Fruit fly (Drosophila melanogaster) whole organism, embryonic: ENCODE measurements around the gene Acn.

Experiments
- Bteb2 ChIP-seq: fragments of 200-800 bp; sonication (Bioruptor generic); optimal IDR thresholded peaks from 2 replicates; lab custom pipeline; 2016; ENCODE audit warnings: missing biosample characterization, missing genetic modification characterization
- CG10274 ChIP-seq: fragments of 200-800 bp; sonication (Bioruptor generic); optimal IDR thresholded peaks from 3 replicates; lab custom pipeline; 2017; ENCODE audit warnings: missing biosample characterization, mild to moderate bottlenecking, missing genetic modification characterization
- CG10366 ChIP-seq: fragments of 200-800 bp; sonication (Bioruptor generic); IDR thresholded peaks from 2 replicates; pipeline ENCODE4 v1.3.6; 2022; ENCODE audit warnings: missing biosample characterization, missing genetic modification characterization
- CG11504 ChIP-seq: fragments of 200-800 bp; sonication (Bioruptor generic); optimal IDR thresholded peaks from 3 replicates; lab custom pipeline; 2019; ENCODE audit warnings: missing biosample characterization, mild to moderate bottlenecking, missing genetic modification characterization, moderate library complexity
- CG12155 ChIP-seq: fragments of 200-800 bp; sonication (Bioruptor generic); optimal IDR thresholded peaks from 3 replicates; lab custom pipeline; 2016; ENCODE audit warnings: missing biosample characterization, missing genetic modification characterization
- CG13123 ChIP-seq: fragments of 200-800 bp; sonication (Bioruptor generic); optimal IDR thresholded peaks from 2 replicates; lab custom pipeline; 2016; ENCODE audit warnings: missing biosample characterization, missing genetic modification characterization
- CG14014 ChIP-seq: fragments of 200-800 bp; sonication (Bioruptor generic); IDR thresholded peaks from 2 replicates; pipeline ENCODE4 v1.3.6; 2022; ENCODE audit warnings: missing biosample characterization, missing genetic modification characterization
- CG14710 ChIP-seq: fragments of 200-800 bp; sonication (Bioruptor generic); optimal IDR thresholded peaks from 3 replicates; lab custom pipeline; 2019; ENCODE audit warnings: missing biosample characterization, mild to moderate bottlenecking, missing genetic modification characterization, moderate library complexity
- CG1647 ChIP-seq: fragments of 200-800 bp; sonication (Bioruptor generic); optimal IDR thresholded peaks from 3 replicates; lab custom pipeline; 2016; ENCODE audit warnings: missing biosample characterization, missing genetic modification characterization
- CG17385 ChIP-seq: fragments of 200-800 bp; sonication (Bioruptor generic); optimal IDR thresholded peaks from 3 replicates; lab custom pipeline; 2018; ENCODE audit warnings: missing biosample characterization, mild to moderate bottlenecking, missing genetic modification characterization
- CG1792 ChIP-seq: fragments of 200-800 bp; sonication (Bioruptor generic); optimal IDR thresholded peaks from 2 replicates; lab custom pipeline; 2016; ENCODE audit warnings: missing biosample characterization, missing genetic modification characterization
- CG18011 ChIP-seq: fragments of 200-800 bp; sonication (Bioruptor generic); optimal IDR thresholded peaks from 2 replicates; lab custom pipeline; 2017; ENCODE audit warnings: missing biosample characterization, missing genetic modification characterization, mild to moderate bottlenecking, moderate library complexity, missing genotype
- CG33213 ChIP-seq: fragments of 200-800 bp; sonication (Bioruptor generic); optimal IDR thresholded peaks from 3 replicates; lab custom pipeline; 2016; ENCODE audit warnings: missing biosample characterization, missing genetic modification characterization
- CG6254 ChIP-seq: fragments of 200-800 bp; sonication (Bioruptor generic); optimal IDR thresholded peaks from 3 replicates; lab custom pipeline; 2017; ENCODE audit warnings: mild to moderate bottlenecking, missing biosample characterization, missing genetic modification reagents, missing genetic modification characterization
- CG7271 ChIP-seq: fragments of 200-800 bp; sonication (Bioruptor generic); optimal IDR thresholded peaks from 2 replicates; lab custom pipeline; 2018; ENCODE audit warnings: missing biosample characterization, mild to moderate bottlenecking, missing genetic modification characterization, moderate library complexity
- CG8290 ChIP-seq, 3 experiments: fragments of 200-800 bp; sonication (Bioruptor generic); optimal IDR thresholded peaks; 2 replicates each; lab custom pipeline; 2016 to 2019; ENCODE audit warnings: missing biosample characterization in 3 of 3, missing genetic modification characterization in 3 of 3, mild to moderate bottlenecking in 2 of 3, moderate library complexity in 1 of 3
- Dad ChIP-seq: fragments of 200-800 bp; sonication (Bioruptor generic); optimal IDR thresholded peaks from 3 replicates; lab custom pipeline; 2016; ENCODE audit warnings: missing biosample characterization, missing genetic modification characterization
- Dfd ChIP-seq, 2 experiments: fragments of >200 bp; optimal IDR thresholded peaks; 2 replicates each; lab custom pipeline; 2017; ENCODE audit warnings: missing biosample characterization in 2 of 2, missing genetic modification characterization in 2 of 2
- ERR ChIP-seq: fragments of 200-800 bp; sonication (Bioruptor generic); optimal IDR thresholded peaks from 2 replicates; lab custom pipeline; 2016; ENCODE audit warnings: missing biosample characterization, missing genetic modification characterization
- Gsc ChIP-seq: fragments of 200-800 bp; sonication (Bioruptor generic); IDR thresholded peaks from 2 replicates; pipeline ENCODE4 v1.3.6; 2022; ENCODE audit warnings: missing biosample characterization, missing genetic modification characterization
- H15 ChIP-seq: fragments of 200-800 bp; sonication (Bioruptor generic); IDR thresholded peaks from 3 replicates; pipeline ENCODE4 v1.3.6; 2022; ENCODE audit warnings: missing biosample characterization, missing genetic modification characterization
- Hand ChIP-seq: fragments of 200-800 bp; sonication (Bioruptor generic); optimal IDR thresholded peaks from 2 replicates; lab custom pipeline; 2017; ENCODE audit warnings: mild to moderate bottlenecking, missing biosample characterization, missing genetic modification reagents, missing genetic modification characterization
- Optix ChIP-seq: fragments of 200-800 bp; sonication (Bioruptor generic); IDR thresholded peaks from 3 replicates; pipeline ENCODE4 v1.3.6; 2022; ENCODE audit warnings: missing biosample characterization, missing genetic modification characterization
- Sox100B ChIP-seq: fragments of 200-800 bp; sonication (Bioruptor generic); optimal IDR thresholded peaks from 3 replicates; lab custom pipeline; 2018; ENCODE audit warnings: missing biosample characterization, mild to moderate bottlenecking, missing genetic modification characterization
- Xrp1 ChIP-seq: fragments of 200-800 bp; sonication (Bioruptor generic); IDR thresholded peaks from 2 replicates; pipeline ENCODE4 v1.3.6; 2022; ENCODE audit warnings: missing biosample characterization, missing genetic modification characterization
- ab ChIP-seq: fragments of 200-800 bp; sonication (Bioruptor generic); optimal IDR thresholded peaks from 2 replicates; lab custom pipeline; 2016; ENCODE audit warnings: missing biosample characterization, missing genetic modification characterization
- abd-A ChIP-seq: fragments of 200-800 bp; sonication (Bioruptor generic); optimal IDR thresholded peaks from 3 replicates; lab custom pipeline; 2019; ENCODE audit warnings: missing biosample characterization, mild to moderate bottlenecking, missing genetic modification characterization, moderate library complexity
- ap ChIP-seq: fragments of 200-800 bp; sonication (Bioruptor generic); IDR thresholded peaks from 2 replicates; pipeline ENCODE4 v1.3.6; 2022; ENCODE audit warnings: missing biosample characterization, missing genetic modification characterization
- bab2 ChIP-seq: fragments of 200-800 bp; sonication (Bioruptor generic); optimal IDR thresholded peaks from 2 replicates; lab custom pipeline; 2016; ENCODE audit warnings: missing biosample characterization, missing genetic modification characterization
- chn ChIP-seq: fragments of 200-800 bp; sonication (Bioruptor generic); optimal IDR thresholded peaks from 2 replicates; lab custom pipeline; 2016; ENCODE audit warnings: missing biosample characterization, missing genetic modification characterization
- disco-r ChIP-seq: fragments of 200-800 bp; sonication (Bioruptor generic); optimal IDR thresholded peaks from 2 replicates; lab custom pipeline; 2016; ENCODE audit warnings: missing biosample characterization, missing genetic modification characterization
- gcm ChIP-seq: fragments of 200-800 bp; sonication (Bioruptor generic); optimal IDR thresholded peaks from 2 replicates; lab custom pipeline; 2019; ENCODE audit warnings: missing biosample characterization, mild to moderate bottlenecking, missing genetic modification characterization, moderate library complexity
- grau ChIP-seq: fragments of 200-800 bp; optimal IDR thresholded peaks from 3 replicates; lab custom pipeline; 2019; ENCODE audit warnings: missing biosample characterization, mild to moderate bottlenecking, missing genetic modification characterization, moderate library complexity
- h ChIP-seq: fragments of >200 bp; optimal IDR thresholded peaks from 2 replicates; lab custom pipeline; 2017
- hbn ChIP-seq: fragments of 200-800 bp; sonication (Bioruptor generic); IDR thresholded peaks from 2 replicates; pipeline ENCODE4 v1.3.6; 2022; ENCODE audit warnings: missing biosample characterization, missing genetic modification characterization; ENCODE audit not compliant: partially characterized antibody
- hkb ChIP-seq, 2 experiments: fragments of 200-800 bp in 1 of 2; fragments of >200 bp in 1 of 2; sonication (Bioruptor generic) in 1 of 2; IDR thresholded peaks in 1 of 2; optimal IDR thresholded peaks in 1 of 2; 2 replicates each; pipeline versions ENCODE4 v1.3.6 to Lab custom; 2017 to 2022; ENCODE audit warnings: missing biosample characterization in 1 of 2, missing genetic modification characterization in 1 of 2
- insv ChIP-seq, 2 experiments: fragments of 200-800 bp; sonication (Bioruptor generic); optimal IDR thresholded peaks; 3 replicates each; lab custom pipeline; 2016 to 2018; ENCODE audit warnings: missing biosample characterization in 2 of 2, missing genetic modification characterization in 2 of 2
- p53 ChIP-seq: fragments of 200-800 bp; sonication (Bioruptor generic); optimal IDR thresholded peaks from 2 replicates; lab custom pipeline; 2016; ENCODE audit warnings: missing biosample characterization, missing genetic modification characterization
- pb ChIP-seq: fragments of 200-800 bp; sonication (Bioruptor generic); optimal IDR thresholded peaks from 3 replicates; lab custom pipeline; 2016; ENCODE audit warnings: missing biosample characterization, missing genetic modification characterization
- pum ChIP-seq: fragments of 200-800 bp; sonication (Bioruptor generic); optimal IDR thresholded peaks from 2 replicates; lab custom pipeline; 2016; ENCODE audit warnings: missing biosample characterization, missing genetic modification characterization
- ranshi ChIP-seq: fragments of 200-800 bp; sonication (Bioruptor generic); IDR thresholded peaks from 2 replicates; pipeline ENCODE4 v1.3.6; 2022; ENCODE audit warnings: missing biosample characterization, missing genetic modification characterization
- repo ChIP-seq: fragments of 200-800 bp; sonication (Bioruptor generic); optimal IDR thresholded peaks from 2 replicates; lab custom pipeline; 2016; ENCODE audit warnings: missing biosample characterization, missing genetic modification characterization
- row ChIP-seq: fragments of 200-800 bp; sonication (Bioruptor generic); IDR thresholded peaks from 3 replicates; pipeline ENCODE4 v1.3.6; 2022; ENCODE audit warnings: missing biosample characterization, missing genetic modification characterization
- sc ChIP-seq, 3 experiments: fragments of >200 bp in 2 of 3; fragments of 200-800 bp in 1 of 3; sonication (Bioruptor generic) in 1 of 3; optimal IDR thresholded peaks; 2 replicates in 2 of 3; 3 replicates in 1 of 3; lab custom pipeline; 2017; ENCODE audit warnings: mild to moderate bottlenecking in 1 of 3, missing biosample characterization in 1 of 3, missing genetic modification characterization in 1 of 3, missing genetic modification reagents in 1 of 3
- sim ChIP-seq: fragments of 200-800 bp; sonication (Bioruptor generic); IDR thresholded peaks from 2 replicates; pipeline ENCODE4 v1.3.6; 2022; ENCODE audit warnings: missing biosample characterization, missing genetic modification characterization
- slbo ChIP-seq: fragments of 200-800 bp; sonication (Bioruptor generic); IDR thresholded peaks from 2 replicates; pipeline ENCODE4 v1.3.6; 2022; ENCODE audit warnings: missing biosample characterization, missing genetic modification characterization
- sna ChIP-seq: fragments of 200-800 bp; sonication (Bioruptor generic); IDR thresholded peaks from 2 replicates; pipeline ENCODE4 v1.3.6; 2022; ENCODE audit warnings: missing biosample characterization, missing genetic modification characterization; ENCODE audit not compliant: partially characterized antibody
- tup ChIP-seq: fragments of 200-800 bp; sonication (Bioruptor generic); optimal IDR thresholded peaks from 2 replicates; lab custom pipeline; 2016; ENCODE audit warnings: missing biosample characterization, mild to moderate bottlenecking, missing genetic modification characterization, moderate library complexity
- vnd ChIP-seq: fragments of 200-800 bp; sonication (Bioruptor generic); IDR thresholded peaks from 3 replicates; pipeline ENCODE4 v1.3.6; 2022; ENCODE audit warnings: missing biosample characterization, missing genetic modification characterization; ENCODE audit not compliant: partially characterized antibody
- zfh2 ChIP-seq: fragments of 200-800 bp; sonication (Bioruptor generic); optimal IDR thresholded peaks from 2 replicates; lab custom pipeline; 2016; ENCODE audit warnings: missing biosample characterization, missing genetic modification characterization

The Acn gene

DNA sequence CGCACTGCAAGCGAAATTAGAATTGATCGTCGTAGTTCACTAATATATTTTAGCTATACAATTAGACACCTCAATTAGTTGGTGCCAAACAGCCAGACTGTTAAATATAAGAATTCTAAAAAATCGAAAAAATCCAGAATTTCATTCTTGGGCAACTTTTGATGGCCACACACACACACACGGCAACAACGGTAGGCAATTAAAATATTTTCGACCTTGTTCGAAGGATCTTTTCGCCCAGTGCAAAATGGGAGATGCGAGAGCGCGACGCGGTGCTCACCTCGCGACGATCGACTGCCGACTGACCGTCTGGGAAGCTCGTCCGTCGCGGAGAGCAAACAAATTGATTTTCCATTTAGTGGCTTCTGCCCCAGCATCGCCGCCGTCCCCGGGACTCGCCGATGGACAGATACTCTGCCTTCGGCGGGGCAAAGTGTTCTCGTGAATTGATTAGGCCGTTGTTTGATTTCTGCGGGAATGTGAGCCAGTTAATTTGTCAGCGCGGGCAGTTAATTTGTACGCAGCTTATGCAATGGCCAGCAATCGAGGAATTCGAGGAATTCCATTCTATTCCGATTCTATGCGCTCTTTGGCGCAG, 24.5 kb downstream of the Acn start, which contains the start of gene CG10702 (continued):
- TF ChIP-seq hkb (optimal IDR thresholded peaks at IDR 0.05; lab: Kevin White, UChicago) (no peak), hkb (GFP tag; IDR thresholded peaks at IDR 0.05; lab: Robert Waterston, UW) (no peak), CG17385 (GFP tag; lab: Kevin White, UChicago) (no peak), Hand (GFP tag; lab: Kevin White, UChicago) (no peak), Sox100B (GFP tag; lab: Kevin White, UChicago) (no peak), CG11504 (peak; percentile 42), bab2 (GFP tag; lab: Kevin White, UChicago) (no peak), CG7271 (tag; lab: Kevin White, UChicago) (no peak), p53 (GFP tag; lab: Kevin White, UChicago) (no peak), CG14014 (GFP tag; lab: Robert Waterston, UW) (no peak), tup (GFP tag; lab: Kevin White, UChicago) (no peak), ap (no peak), CG14710 (tag; lab: Kevin White, UChicago) (no peak), Dad (GFP tag; lab: Kevin White, UChicago) (no peak), hbn (no peak), pb (GFP tag; lab: Kevin White, UChicago) (no peak), zfh2 (GFP tag; lab: Kevin White, UChicago) (peak; percentile 31), sna (GFP tag; lab: Robert Waterston, UW) (no peak), h (no peak), chn (no peak), Gsc (GFP tag; lab: Robert Waterston, UW) (no peak), vnd (GFP tag; lab: Robert Waterston, UW) (no peak), CG18011 (GFP tag; lab: Kevin White, UChicago) (no peak), CG10274 (GFP tag; lab: Kevin White, UChicago) (no peak), Optix (GFP tag; lab: Robert Waterston, UW) (no peak), H15 (no peak), Bteb2 (GFP tag; lab: Kevin White, UChicago) (no peak), ab (GFP tag; lab: Kevin White, UChicago) (no peak), CG6254 (GFP tag; lab: Kevin White, UChicago) (no peak), repo (no peak), CG1792 (peak; percentile 5), CG1647 (GFP tag; lab: Kevin White, UChicago) (no peak), sc (optimal IDR thresholded peaks at IDR 0.05; lab: Kevin White, UChicago) (no peak), sc (GFP tag; optimal IDR thresholded peaks at IDR 0.05; lab: Kevin White, UChicago) (no peak), ERR (GFP tag; lab: Kevin White, UChicago) (no peak), pum (no peak), row (GFP tag; lab: Robert Waterston, UW) (peak; percentile 34; the same call in 1 of the 3 replicates), Dfd (GFP tag; optimal IDR thresholded peaks at IDR 0.05; lab: Kevin White, UChicago) (no peak), insv (GFP tag; optimal IDR thresholded peaks at IDR 0.05; lab: Kevin White, UChicago) (no peak), sim (no peak), CG8290 (GFP tag; optimal IDR thresholded peaks at IDR 0.05; lab: Kevin White, UChicago) (no peak), CG8290 (tag; optimal IDR thresholded peaks at IDR 0.05; lab: Kevin White, UChicago) (no peak), Xrp1 (GFP tag; lab: Robert Waterston, UW) (no peak; the same call in 1 of the 2 replicates), slbo (GFP tag; lab: Robert Waterston, UW) (no peak), gcm (GFP tag; lab: Kevin White, UChicago) (no peak), abd-A (no peak), CG12155 (GFP tag; lab: Kevin White, UChicago) (no peak), ranshi (GFP tag; lab: Robert Waterston, UW) (no peak), CG13123 (GFP tag; lab: Kevin White, UChicago) (no peak), grau (tag; lab: Kevin White, UChicago) (no peak), CG10366 (no peak), CG33213 (GFP tag; lab: Kevin White, UChicago) (no peak), disco-r (no peak)
